Worm (Caenorhabditis elegans) whole organism, mixed stage, embryonic: ENCODE measurements around the gene sec-16A.1.

Experiments used
- M03D4.4 ChIP-seq: sonication (generic microtip); optimal IDR thresholded peaks from 2 replicates; lab custom pipeline; 2017; ENCODE audit warnings: mild to moderate bottlenecking, missing genetic modification characterization, missing compliant biosample characterization
- bed-3 ChIP-seq: fragments of 200-800 bp; sonication (Bioruptor generic); optimal IDR thresholded peaks from 3 replicates; lab custom pipeline; 2018; ENCODE audit warnings: mild to moderate bottlenecking, missing genetic modification characterization, moderate library complexity, missing compliant biosample characterization
- blmp-1 ChIP-seq: fragments of 150-350 bp; optimal IDR thresholded peaks from 2 replicates; lab custom pipeline; 2014; ENCODE audit warnings: missing biosample characterization, missing genetic modification characterization
- ceh-39 ChIP-seq: fragments of 150-350 bp; optimal IDR thresholded peaks from 2 replicates; lab custom pipeline; 2014; ENCODE audit warnings: missing biosample characterization, missing genetic modification characterization
- ceh-43 ChIP-seq: fragments of 200-800 bp; sonication (Bioruptor generic); optimal IDR thresholded peaks from 2 replicates; lab custom pipeline; 2018; ENCODE audit warnings: mild to moderate bottlenecking, missing genetic modification characterization, moderate library complexity, missing compliant biosample characterization
- ceh-83 ChIP-seq: fragments of 200-800 bp; sonication (Bioruptor generic); optimal IDR thresholded peaks from 2 replicates; lab custom pipeline; 2018; ENCODE audit warnings: mild to moderate bottlenecking, missing genetic modification characterization, missing compliant biosample characterization
- ces-1 ChIP-seq: fragments of 150-350 bp; optimal IDR thresholded peaks from 2 replicates; lab custom pipeline; 2014; ENCODE audit warnings: missing biosample characterization, missing genetic modification reagents, missing genetic modification characterization
- cnd-1 ChIP-seq: fragments of 200-800 bp; sonication (Bioruptor generic); optimal IDR thresholded peaks from 2 replicates; lab custom pipeline; 2018; ENCODE audit warnings: mild to moderate bottlenecking, missing genetic modification characterization, missing compliant biosample characterization
- drap-1 ChIP-seq: fragments of 200-800 bp; sonication (Bioruptor generic); optimal IDR thresholded peaks from 3 replicates; lab custom pipeline; 2018; ENCODE audit warnings: mild to moderate bottlenecking, missing genetic modification characterization, missing compliant biosample characterization
- elt-1 ChIP-seq: sonication (generic microtip); optimal IDR thresholded peaks from 2 replicates; lab custom pipeline; 2017; ENCODE audit warnings: missing genetic modification characterization, mild to moderate bottlenecking, missing compliant biosample characterization, antibody characterized with exemption, moderate library complexity, borderline replicate concordance; ENCODE audit not compliant: insufficient read depth
- ham-2 ChIP-seq: fragments of 200-800 bp; sonication (Bioruptor generic); optimal IDR thresholded peaks from 2 replicates; lab custom pipeline; 2018; ENCODE audit warnings: mild to moderate bottlenecking, missing genetic modification characterization, missing compliant biosample characterization
- hlh-1 ChIP-seq: fragments of 150-350 bp; optimal IDR thresholded peaks from 2 replicates; lab custom pipeline; 2014; ENCODE audit warnings: missing biosample characterization, missing genetic modification reagents, missing genetic modification characterization
- lin-13 ChIP-seq: fragments of 150-350 bp; optimal IDR thresholded peaks from 2 replicates; lab custom pipeline; 2014; ENCODE audit warnings: missing biosample characterization, missing genetic modification characterization
- lin-32 ChIP-seq: fragments of 200-800 bp; sonication (Bioruptor generic); optimal IDR thresholded peaks from 2 replicates; lab custom pipeline; 2018; ENCODE audit warnings: mild to moderate bottlenecking, missing genetic modification characterization, missing compliant biosample characterization
- lsy-2 ChIP-seq: fragments of 150-350 bp; optimal IDR thresholded peaks from 2 replicates; lab custom pipeline; 2014; ENCODE audit warnings: missing biosample characterization, missing genetic modification characterization
- mab-5 ChIP-seq: fragments of 150-350 bp; optimal IDR thresholded peaks from 2 replicates; lab custom pipeline; 2014; ENCODE audit warnings: missing biosample characterization, missing genetic modification characterization
- mep-1 ChIP-seq: fragments of 150-350 bp; optimal IDR thresholded peaks from 2 replicates; lab custom pipeline; 2017; ENCODE audit warnings: missing biosample characterization, missing genetic modification reagents, missing genetic modification characterization, inconsistent platforms
- mls-2 ChIP-seq: sonication (generic microtip); optimal IDR thresholded peaks from 2 replicates; lab custom pipeline; 2016; ENCODE audit warnings: mild to moderate bottlenecking, missing genetic modification characterization, moderate library complexity, missing compliant biosample characterization
- nhr-12 ChIP-seq: fragments of 150-350 bp; optimal IDR thresholded peaks from 2 replicates; lab custom pipeline; 2014; ENCODE audit warnings: missing biosample characterization, missing genetic modification characterization
- nhr-2 ChIP-seq: fragments of 150-350 bp; optimal IDR thresholded peaks from 2 replicates; lab custom pipeline; 2014; ENCODE audit warnings: missing biosample characterization, missing genetic modification characterization
- nhr-237 ChIP-seq: fragments of 150-350 bp; optimal IDR thresholded peaks from 2 replicates; lab custom pipeline; 2014; ENCODE audit warnings: missing biosample characterization, missing genetic modification characterization
- nhr-28 ChIP-seq: fragments of 150-350 bp; optimal IDR thresholded peaks from 2 replicates; lab custom pipeline; 2014; ENCODE audit warnings: missing biosample characterization, missing genetic modification characterization
- nhr-76 ChIP-seq: sonication (generic microtip); optimal IDR thresholded peaks from 2 replicates; lab custom pipeline; 2017; ENCODE audit warnings: missing biosample characterization, missing genetic modification characterization
- pha-4 ChIP-seq: fragments of 150-350 bp; optimal IDR thresholded peaks from 2 replicates; lab custom pipeline; 2018; ENCODE audit warnings: missing biosample characterization, missing genetic modification reagents, missing genetic modification characterization
- sem-2 ChIP-seq: fragments of 200-800 bp; sonication (Bioruptor generic); optimal IDR thresholded peaks from 2 replicates; lab custom pipeline; 2018; ENCODE audit warnings: mild to moderate bottlenecking, missing genetic modification characterization, missing compliant biosample characterization
- snpc-4 ChIP-seq: fragments of 150-350 bp; optimal IDR thresholded peaks from 2 replicates; lab custom pipeline; 2014; ENCODE audit warnings: missing biosample characterization, missing genetic modification characterization
- sptf-1 ChIP-seq: sonication (generic microtip); optimal IDR thresholded peaks from 2 replicates; lab custom pipeline; 2017; ENCODE audit warnings: mild to moderate bottlenecking, missing genetic modification characterization, moderate library complexity, missing compliant biosample characterization
- tbx-8 ChIP-seq: fragments of 200-800 bp; sonication (Bioruptor generic); optimal IDR thresholded peaks from 2 replicates; lab custom pipeline; 2018; ENCODE audit warnings: mild to moderate bottlenecking, missing genetic modification characterization, moderate library complexity, missing compliant biosample characterization
- unc-120 ChIP-seq: sonication (generic microtip); optimal IDR thresholded peaks from 2 replicates; lab custom pipeline; 2017; ENCODE audit warnings: missing genetic modification characterization, missing compliant biosample characterization; ENCODE audit not compliant: poor library complexity, severe bottlenecking
- unc-39 ChIP-seq: fragments of 150-350 bp; optimal IDR thresholded peaks from 2 replicates; lab custom pipeline; 2014; ENCODE audit warnings: missing biosample characterization, missing genetic modification characterization
- unc-62 ChIP-seq: fragments of 150-350 bp; optimal IDR thresholded peaks from 2 replicates; lab custom pipeline; 2014; ENCODE audit warnings: missing biosample characterization, missing genetic modification reagents, missing genetic modification characterization
- zip-8 ChIP-seq: fragments of 150-350 bp; optimal IDR thresholded peaks from 2 replicates; lab custom pipeline; 2014; ENCODE audit warnings: missing biosample characterization, missing genetic modification characterization
- ztf-11 ChIP-seq: fragments of 150-350 bp; optimal IDR thresholded peaks from 2 replicates; lab custom pipeline; 2014; ENCODE audit warnings: missing biosample characterization, missing genetic modification characterization

The sec-16A.1 gene

ce11 chrIII:9083118-9083517 lies 42.5 kb upstream of the sec-16A.1 start:
- TF ChIP-seq snpc-4 (no peak), unc-62 (GFP tag; lab: Kevin White, UChicago) (peak; percentile 54), tbx-8 (GFP tag; lab: Kevin White, UChicago) (no peak), nhr-12 (tag; lab: Kevin White, UChicago) (no peak), ham-2 (GFP tag; lab: Kevin White, UChicago) (no peak), lin-13 (tag; lab: Kevin White, UChicago) (no peak), mls-2 (tag; lab: Kevin White, UChicago) (no peak), unc-120 (peak; percentile 55)

ce11 chrIII:9084329-9084728 lies 41.3 kb upstream of the sec-16A.1 start:
- no peak for TF ChIP-seq unc-39 (tag; lab: Kevin White, UChicago)
- TF ChIP-seq lin-32: no peak
- no peak for TF ChIP-seq cnd-1
- TF ChIP-seq ces-1 (GFP tag; lab: Kevin White, UChicago): peak; percentile 98
- no peak for TF ChIP-seq mep-1 (tag; lab: Kevin White, UChicago)
- TF ChIP-seq elt-1 (tag; lab: Kevin White, UChicago): no peak
- TF ChIP-seq nhr-2: no peak
- no peak for TF ChIP-seq ceh-39 (tag; lab: Kevin White, UChicago)
- TF ChIP-seq mls-2 (tag; lab: Kevin White, UChicago): peak; percentile 26
- TF ChIP-seq nhr-28 (tag; lab: Kevin White, UChicago): no peak
- peak; percentile 65 for TF ChIP-seq unc-120
- TF ChIP-seq sptf-1 (tag; lab: Kevin White, UChicago): no peak
- TF ChIP-seq mab-5 (tag; lab: Kevin White, UChicago): peak; percentile 75
- TF ChIP-seq unc-62 (GFP tag; lab: Kevin White, UChicago): peak; percentile 11
- no peak for TF ChIP-seq zip-8 (tag; lab: Kevin White, UChicago)
- TF ChIP-seq M03D4.4 (tag; lab: Kevin White, UChicago): no peak
- no peak for TF ChIP-seq ceh-83
- TF ChIP-seq lsy-2 (tag; lab: Kevin White, UChicago): no peak
- TF ChIP-seq ceh-43 (GFP tag; lab: Kevin White, UChicago): no peak
- TF ChIP-seq tbx-8 (GFP tag; lab: Kevin White, UChicago): no peak
- TF ChIP-seq ztf-11 (tag; lab: Kevin White, UChicago): no peak
- TF ChIP-seq nhr-76 (tag; lab: Kevin White, UChicago): no peak
- TF ChIP-seq snpc-4: no peak
- no peak for TF ChIP-seq pha-4
- TF ChIP-seq blmp-1 (tag; lab: Kevin White, UChicago): no peak
- no peak for TF ChIP-seq nhr-237 (tag; lab: Kevin White, UChicago)
- TF ChIP-seq lin-13 (tag; lab: Kevin White, UChicago): no peak
- no peak for TF ChIP-seq hlh-1 (tag; lab: Kevin White, UChicago)

ce11 chrIII:9089325-9089823 lies 36.3 kb upstream of the sec-16A.1 start, which contains the start of the genes mccc-2 and mrpl-44:
TSS of gene mccc-2 (minus strand) at chrIII:9089375.
TSS of gene mrpl-44 (minus strand) at chrIII:9089375.
- TF ChIP-seq drap-1 (GFP tag; lab: Kevin White, UChicago) (no peak), ceh-39 (tag; lab: Kevin White, UChicago) (no peak), lsy-2 (tag; lab: Kevin White, UChicago) (no peak), ceh-43 (GFP tag; lab: Kevin White, UChicago) (no peak), lin-32 (no peak), bed-3 (GFP tag; lab: Kevin White, UChicago) (no peak), unc-120 (no peak), ztf-11 (tag; lab: Kevin White, UChicago) (no peak), nhr-237 (tag; lab: Kevin White, UChicago) (no peak), sem-2 (GFP tag; lab: Kevin White, UChicago) (no peak), zip-8 (tag; lab: Kevin White, UChicago) (no peak), cnd-1 (no peak), nhr-2 (no peak), blmp-1 (tag; lab: Kevin White, UChicago) (no peak), ham-2 (GFP tag; lab: Kevin White, UChicago) (no peak)
